Fruit fly (Drosophila melanogaster) whole organism, wandering third instar larva: ENCODE results near the gene chp.
A peak's percentile ranks its signal among the peaks of the same experiment; 100 is the strongest.

Experiments used
- Hr78 ChIP-seq: fragments of >200 bp; optimal IDR thresholded peaks from 2 replicates; lab custom pipeline; 2017; ENCODE audit warnings: missing biosample characterization, missing genetic modification characterization
- Hr83 ChIP-seq: fragments of 200-300 bp; sonication (Bioruptor generic); optimal IDR thresholded peaks from 2 replicates; lab custom pipeline; 2016; ENCODE audit warnings: missing biosample characterization, mild to moderate bottlenecking, missing genetic modification characterization, moderate library complexity; ENCODE audit not compliant: poor library complexity, severe bottlenecking
- Mio ChIP-seq: sonication (Bioruptor generic); optimal IDR thresholded peaks from 2 replicates; lab custom pipeline; 2016; ENCODE audit warnings: missing biosample characterization, missing genetic modification characterization
- Sp1 ChIP-seq: fragments of 200-800 bp; sonication (Bioruptor generic); optimal IDR thresholded peaks from 3 replicates; lab custom pipeline; 2019; ENCODE audit warnings: missing biosample characterization, mild to moderate bottlenecking, missing genetic modification characterization, moderate library complexity
- dl ChIP-seq, 2 experiments: fragments of 175-275, 200-275 bp in 1 of 2; fragments of 200-275 bp in 1 of 2; sonication (Bioruptor generic); optimal IDR thresholded peaks; lab custom pipeline; 2018; ENCODE audit warnings: mild to moderate bottlenecking in 2 of 2, missing biosample characterization in 2 of 2, missing genetic modification characterization in 2 of 2, moderate library complexity in 2 of 2; ENCODE audit not compliant: partially characterized antibody in 2 of 2, insufficient read depth in 1 of 2
- dmrt93B ChIP-seq: fragments of 200-800 bp; sonication (Bioruptor generic); optimal IDR thresholded peaks from 2 replicates; lab custom pipeline; 2018; ENCODE audit warnings: missing biosample characterization, mild to moderate bottlenecking, missing genetic modification characterization
- foxo ChIP-seq, 2 experiments: fragments of 200-800 bp; sonication (Bioruptor generic); optimal IDR thresholded peaks; 2 replicates in 1 of 2; 3 replicates in 1 of 2; lab custom pipeline; 2016 to 2017; ENCODE audit warnings: missing biosample characterization in 2 of 2, missing genetic modification characterization in 2 of 2
- h ChIP-seq: fragments of 200-800 bp; sonication (Bioruptor generic); optimal IDR thresholded peaks from 3 replicates; lab custom pipeline; 2016; ENCODE audit warnings: missing biosample characterization, mild to moderate bottlenecking, missing genetic modification characterization
- pan ChIP-seq: fragments of >200 bp; optimal IDR thresholded peaks from 2 replicates; lab custom pipeline; 2017
- psq ChIP-seq: fragments of 200-800 bp; sonication (Bioruptor generic); optimal IDR thresholded peaks from 3 replicates; lab custom pipeline; 2017; ENCODE audit warnings: missing biosample characterization, mild to moderate bottlenecking, missing genetic modification characterization, moderate library complexity
- sage ChIP-seq: fragments of 200-800 bp; sonication (Bioruptor generic); optimal IDR thresholded peaks from 2 replicates; lab custom pipeline; 2016; ENCODE audit warnings: missing biosample characterization, mild to moderate bottlenecking, missing genetic modification characterization
- tai ChIP-seq: sonication (Bioruptor generic); optimal IDR thresholded peaks from 2 replicates; lab custom pipeline; 2016; ENCODE audit warnings: missing biosample characterization, missing genetic modification characterization
- usp ChIP-seq: fragments of >200 bp; optimal IDR thresholded peaks from 2 replicates; lab custom pipeline; 2017; ENCODE audit warnings: missing biosample characterization, missing genetic modification characterization
- woc ChIP-seq: sonication (Bioruptor generic); optimal IDR thresholded peaks from 2 replicates; lab custom pipeline; 2016; ENCODE audit warnings: missing biosample characterization, mild to moderate bottlenecking, missing genetic modification characterization

dm6 chr3R:31197142-31197994, 13.2 kb downstream of the chp start:
- TF ChIP-seq Hr78 (GFP tag; lab: Kevin White, UChicago) (no peak), dl (GFP tag; optimal IDR thresholded peaks at IDR 0.05; lab: Kevin White, UChicago; ENCODE audit: insufficient read depth in 1 of 2, partially characterized antibody in 2 of 2) (no peak), psq (GFP tag; lab: Kevin White, UChicago) (no peak), pan (no peak), usp (no peak), woc (GFP tag; lab: Kevin White, UChicago) (peak; percentile 27), sage (GFP tag; lab: Kevin White, UChicago) (no peak), Hr83 (GFP tag; lab: Kevin White, UChicago) (no peak), h (peak; percentile 56), Sp1 (GFP tag; lab: Kevin White, UChicago) (no peak), dmrt93B (GFP tag; lab: Kevin White, UChicago) (no peak), foxo (GFP tag; optimal IDR thresholded peaks at IDR 0.05; lab: Kevin White, UChicago) (peak in 1 of 2 experiments; percentile 41), Mio (no peak), tai (GFP tag; lab: Kevin White, UChicago) (no peak)
